Fruit fly (Drosophila melanogaster): ENCODE measurements around the gene geko.

The geko gene

dm6 chr3L:18137197-18137596 lies 2.0 kb upstream of the geko start (continued):
- TF ChIP-seq Ets96B (tag; optimal IDR thresholded peaks at IDR 0.05) (peak; percentile 46), CG3919 (GFP tag; optimal IDR thresholded peaks at IDR 0.05) (peak; percentile 50), CG6163 (GFP tag; IDR thresholded peaks at IDR 0.05) (no peak; the same call in 1 of the 3 replicates), CG6854 (GFP tag; optimal IDR thresholded peaks at IDR 0.05) (peak; percentile 27), CG1621 (tag; optimal IDR thresholded peaks at IDR 0.05) (no peak), Sox14 (GFP tag; optimal IDR thresholded peaks at IDR 0.05) (peak; percentile 31), CG9139 (GFP tag; optimal IDR thresholded peaks at IDR 0.05) (no peak), Smox (GFP tag; optimal IDR thresholded peaks at IDR 0.05) (peak; percentile 59), CG3032 (tag; optimal IDR thresholded peaks at IDR 0.05) (peak; percentile 31), CG34406 (GFP tag; optimal IDR thresholded peaks at IDR 0.05) (peak; percentile 68), cyc (GFP tag; optimal IDR thresholded peaks at IDR 0.05) (peak; percentile 31)

- TF ChIP-seq CG15336 (GFP tag; IDR thresholded peaks at IDR 0.05): no peak
- TF ChIP-seq Hr4 (GFP tag; optimal IDR thresholded peaks at IDR 0.05): no peak
- TF ChIP-seq CG6792 (GFP tag; optimal IDR thresholded peaks at IDR 0.05): no peak
- no peak for TF ChIP-seq Sox15 (GFP tag; optimal IDR thresholded peaks at IDR 0.05)
- TF ChIP-seq esn (GFP tag; optimal IDR thresholded peaks at IDR 0.05): no peak
- no peak for TF ChIP-seq CG9139 (GFP tag; optimal IDR thresholded peaks at IDR 0.05)
- no peak for TF ChIP-seq CG8319 (GFP tag; optimal IDR thresholded peaks at IDR 0.05)
- TF ChIP-seq eg (GFP tag; IDR thresholded peaks at IDR 0.05): no peak
Observed at dm6 chr3L:18138280-18138679, 922 bp upstream of the geko start.

dm6 chr3L:18142969-18143368 lies 3.8 kb downstream of the geko start:
- TF ChIP-seq CG6854 (GFP tag; optimal IDR thresholded peaks at IDR 0.05): no peak
- TF ChIP-seq OdsH (GFP tag; optimal IDR thresholded peaks at IDR 0.05): no peak
- TF ChIP-seq Hr4 (GFP tag; optimal IDR thresholded peaks at IDR 0.05): no peak
- peak; percentile 61 for TF ChIP-seq fkh (GFP tag; optimal IDR thresholded peaks at IDR 0.05)
- TF ChIP-seq Sox15 (GFP tag; optimal IDR thresholded peaks at IDR 0.05): no peak
- no peak for TF ChIP-seq Met (GFP tag; optimal IDR thresholded peaks at IDR 0.05)

dm6 chr3L:18144620-18145019 lies 5.4 kb downstream of the geko start:
- TF ChIP-seq fkh (GFP tag; optimal IDR thresholded peaks at IDR 0.05) (peak; percentile 83), CG3919 (GFP tag; optimal IDR thresholded peaks at IDR 0.05) (no peak), CG15336 (GFP tag; IDR thresholded peaks at IDR 0.05) (no peak)

dm6 chr3L:18146833-18147232 lies 7.6 kb downstream of the geko start:
- TF ChIP-seq CG8632 (GFP tag; optimal IDR thresholded peaks at IDR 0.05): no peak
- TF ChIP-seq Blimp-1 (GFP tag; optimal IDR thresholded peaks at IDR 0.05): no peak
- no peak for TF ChIP-seq fd59A (GFP tag; optimal IDR thresholded peaks at IDR 0.05)
- peak; percentile 63; the same call in 2 of the 3 replicates for TF ChIP-seq eg (GFP tag; IDR thresholded peaks at IDR 0.05)
- peak in 1 of 2 experiments; percentile 19 for TF ChIP-seq salr (GFP tag; optimal IDR thresholded peaks at IDR 0.05)
- TF ChIP-seq acj6 (GFP tag; optimal IDR thresholded peaks at IDR 0.05): no peak
- no peak for TF ChIP-seq CG3032 (tag; optimal IDR thresholded peaks at IDR 0.05)
- peak; percentile 28; the same call in 1 of the 2 replicates for TF ChIP-seq Gug (GFP tag; IDR thresholded peaks at IDR 0.05)
- no peak for TF ChIP-seq CG31627 (GFP tag; optimal IDR thresholded peaks at IDR 0.05)
- TF ChIP-seq dsx (GFP tag; optimal IDR thresholded peaks at IDR 0.05; ENCODE audit: poor library complexity, severe bottlenecking): no peak
- TF ChIP-seq Sox14 (GFP tag; optimal IDR thresholded peaks at IDR 0.05): no peak
- TF ChIP-seq CG16779 (tag; optimal IDR thresholded peaks at IDR 0.05): no peak
- no peak for TF ChIP-seq Met (GFP tag; optimal IDR thresholded peaks at IDR 0.05)
- TF ChIP-seq CG6792 (GFP tag; optimal IDR thresholded peaks at IDR 0.05): no peak
- TF ChIP-seq fd85E (GFP tag; optimal IDR thresholded peaks at IDR 0.05): no peak
- TF ChIP-seq esn (GFP tag; optimal IDR thresholded peaks at IDR 0.05): no peak
- no peak for TF ChIP-seq CG34406 (GFP tag; optimal IDR thresholded peaks at IDR 0.05)
- TF ChIP-seq CG1621 (tag; optimal IDR thresholded peaks at IDR 0.05): no peak
- no peak for TF ChIP-seq Ets96B (tag; optimal IDR thresholded peaks at IDR 0.05)
- TF ChIP-seq vri (GFP tag; optimal IDR thresholded peaks at IDR 0.05): no peak
- TF ChIP-seq net (GFP tag; optimal IDR thresholded peaks at IDR 0.05): no peak
- peak; percentile 25; the same call in 1 of the 3 replicates for TF ChIP-seq CG6163 (GFP tag; IDR thresholded peaks at IDR 0.05)
- no peak for TF ChIP-seq CG11902 (GFP tag; optimal IDR thresholded peaks at IDR 0.05)
- TF ChIP-seq CG3919 (GFP tag; optimal IDR thresholded peaks at IDR 0.05): no peak
- no peak for TF ChIP-seq achi (GFP tag; optimal IDR thresholded peaks at IDR 0.05)
- TF ChIP-seq CG10669 (GFP tag; optimal IDR thresholded peaks at IDR 0.05): no peak
- TF ChIP-seq ss (GFP tag; optimal IDR thresholded peaks at IDR 0.05): no peak
- no peak for TF ChIP-seq pdm3 (GFP tag; optimal IDR thresholded peaks at IDR 0.05)
- TF ChIP-seq CG6808 (GFP tag; optimal IDR thresholded peaks at IDR 0.05): no peak
- TF ChIP-seq Sox15 (GFP tag; optimal IDR thresholded peaks at IDR 0.05): no peak
- no peak for TF ChIP-seq cyc (GFP tag; optimal IDR thresholded peaks at IDR 0.05)
- no peak for TF ChIP-seq Hr38 (GFP tag; optimal IDR thresholded peaks at IDR 0.05)
- no peak for TF ChIP-seq Eip75B (GFP tag; optimal IDR thresholded peaks at IDR 0.05)

All from whole organism, prepupa.